Worm (Caenorhabditis elegans): ENCODE data around the gene Y39H10A.1.

Y39H10A.1 gene

DNA sequence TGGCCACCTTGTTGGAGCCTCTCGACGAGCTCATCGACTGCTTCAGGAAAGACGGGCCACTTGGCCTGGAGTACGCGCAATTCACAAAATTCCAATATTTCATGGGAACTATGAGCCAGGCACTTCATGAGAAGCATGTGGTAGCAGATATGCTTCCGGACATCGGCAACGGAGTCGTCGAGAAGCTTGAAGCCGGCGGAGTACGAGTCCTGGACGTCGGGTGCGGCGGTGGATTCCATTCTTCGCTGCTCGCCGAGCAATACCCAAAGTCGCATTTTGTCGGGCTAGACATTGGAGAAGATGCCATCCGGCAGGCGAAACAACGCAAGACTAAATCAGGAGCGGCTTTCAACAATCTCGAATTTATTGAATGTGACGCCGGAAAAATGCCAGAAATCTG, 6.6 kb downstream of the Y39H10A.1 start:
- TF ChIP-seq Y53G8AR.9 (GFP tag; conservative IDR thresholded peaks at IDR 0.05), result 0 out of 2 replicates have a peak, but pooled peaks have one; percentile 20
- peak; percentile 80 for TF ChIP-seq zfh-2 (GFP tag; conservative IDR thresholded peaks at IDR 0.05)
- no peak for TF ChIP-seq somi-1 (GFP tag; optimal IDR thresholded peaks at IDR 0.05)

DNA sequence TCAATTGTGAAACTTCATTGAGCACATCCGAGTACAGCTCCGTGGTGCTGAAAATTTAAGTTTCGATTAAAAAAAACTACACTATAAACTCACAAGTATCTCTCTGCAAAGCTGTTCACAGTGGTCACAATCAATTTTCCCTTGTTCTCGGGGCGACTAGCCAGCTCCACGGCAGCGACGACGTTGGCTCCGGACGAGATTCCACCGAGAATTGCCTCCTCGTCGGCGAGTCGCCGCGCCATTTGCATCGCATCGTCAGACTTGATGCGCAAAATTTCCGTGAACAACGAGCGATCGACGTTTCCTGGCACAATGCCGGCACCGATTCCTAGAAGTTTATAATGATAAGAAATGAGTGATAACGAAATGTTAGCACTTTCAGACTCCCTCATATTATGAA, 7.6 kb downstream of the Y39H10A.1 start:
- TF ChIP-seq Y95B8A.8 (GFP tag; IDR thresholded peaks at IDR 0.05), result no peak
- no peak for TF ChIP-seq egl-18 (GFP tag; IDR thresholded peaks at IDR 0.05)
- no peak for TF ChIP-seq tbp1 (GFP tag; optimal IDR thresholded peaks at IDR 0.05)
- peak; percentile 19; the same call in 1 of the 2 replicates for TF ChIP-seq egrh-3 (GFP tag; IDR thresholded peaks at IDR 0.05)
- no peak for TF ChIP-seq ceh-27 (GFP tag; optimal IDR thresholded peaks at IDR 0.05)
- TF ChIP-seq egl-44 (GFP tag; IDR thresholded peaks at IDR 0.05), result 0 out of 2 replicates have a peak, but pooled peaks have one; percentile 10
- TF ChIP-seq cebp-2 (GFP tag; IDR thresholded peaks at IDR 0.05), result 0 out of 2 replicates have a peak, but pooled peaks have one; percentile 18
- no peak for TF ChIP-seq hsf-1 (GFP tag; IDR thresholded peaks at IDR 0.05)
- peak; percentile 47 for TF ChIP-seq nhr-80 (tag; optimal IDR thresholded peaks at IDR 0.05)
- no peak for TF ChIP-seq mxl-1 (tag; optimal IDR thresholded peaks at IDR 0.05)
- no peak for TF ChIP-seq C17E4.6 (GFP tag; IDR thresholded peaks at IDR 0.05)
- peak; percentile 20; the same call in 1 of the 2 replicates for TF ChIP-seq dox-1 (GFP tag; IDR thresholded peaks at IDR 0.05)
- TF ChIP-seq unc-62 (GFP tag; optimal IDR thresholded peaks at IDR 0.05), result no peak
- peak; percentile 69 for TF ChIP-seq zfh-2 (GFP tag; conservative IDR thresholded peaks at IDR 0.05)
- no peak for TF ChIP-seq F37B4.10 (GFP tag; IDR thresholded peaks at IDR 0.05)

DNA sequence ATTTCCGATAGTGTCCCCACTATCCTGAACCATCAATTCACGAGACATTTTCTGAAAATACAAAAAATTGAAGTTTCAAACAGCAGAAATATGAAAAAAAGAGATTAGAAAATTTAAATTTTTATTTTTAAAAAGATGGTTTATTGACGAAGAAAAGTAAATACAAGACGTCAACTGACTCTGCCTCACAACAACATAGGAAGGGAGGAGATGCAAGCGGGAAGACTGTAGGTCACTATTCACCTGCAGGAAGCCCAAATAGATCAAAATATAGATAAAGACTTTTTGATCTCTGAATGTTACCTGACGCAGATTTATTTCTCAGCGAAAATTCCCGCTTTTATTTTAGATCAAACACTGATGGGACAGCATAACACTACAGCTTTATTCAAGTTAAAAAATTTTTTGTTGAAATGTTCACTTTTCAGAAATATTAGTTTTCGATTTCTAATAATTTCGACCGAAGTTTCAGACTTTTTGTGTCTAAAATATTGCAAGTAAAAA, 9.1 kb downstream of the Y39H10A.1 start, which contains the start of gene cysl-3:
cysl-3 (minus strand) TSS at position 51 of the 504 bp plus-strand sequence.
- peak; percentile 65 for TF ChIP-seq madf-8 (GFP tag; conservative IDR thresholded peaks at IDR 0.05)
- TF ChIP-seq ztf-26 (tag; optimal IDR thresholded peaks at IDR 0.05), result no peak
- peak; percentile 62 for TF ChIP-seq efl-1 (GFP tag; optimal IDR thresholded peaks at IDR 0.05)
- no peak for TF ChIP-seq dpl-1 (GFP tag; optimal IDR thresholded peaks at IDR 0.05)
- TF ChIP-seq nfya-2 (GFP tag; IDR thresholded peaks at IDR 0.05), result no peak
- no peak for TF ChIP-seq C17E4.6 (GFP tag; IDR thresholded peaks at IDR 0.05)
- peak; percentile 85 for TF ChIP-seq madf-6 (GFP tag; IDR thresholded peaks at IDR 0.05)
- TF ChIP-seq Y53G8AR.9 (GFP tag; conservative IDR thresholded peaks at IDR 0.05), result 0 out of 2 replicates have a peak, but pooled peaks have one; percentile 18

DNA sequence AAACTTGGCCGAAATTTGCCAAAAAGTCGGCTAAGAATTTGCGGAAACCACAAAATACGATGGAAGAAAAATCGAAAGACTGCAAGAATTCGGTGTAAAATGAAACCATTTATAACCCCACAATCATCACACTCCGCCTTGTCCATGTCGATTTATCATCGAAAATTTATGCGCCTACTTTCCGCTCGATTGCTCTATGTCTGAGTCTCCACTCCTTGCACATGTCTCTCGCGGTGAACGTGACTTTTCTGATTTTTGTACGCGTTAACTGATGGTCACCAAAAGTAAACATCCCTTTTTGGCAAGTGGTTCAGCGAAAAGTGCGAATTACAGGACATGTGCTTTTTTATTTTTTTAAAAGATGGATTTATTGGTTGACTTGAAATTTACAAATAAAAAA, 9.9 kb downstream of the Y39H10A.1 start:
- no peak for TF ChIP-seq ztf-6 (GFP tag; IDR thresholded peaks at IDR 0.05)
- 0 out of 2 replicates have a peak, but pooled peaks have one; percentile 41 for TF ChIP-seq ekl-4 (GFP tag; IDR thresholded peaks at IDR 0.05)
- TF ChIP-seq cebp-1 (GFP tag; IDR thresholded peaks at IDR 0.05), result no peak
- TF ChIP-seq cebp-1 (tag; optimal IDR thresholded peaks at IDR 0.05), result peak; percentile 27
- no peak for TF ChIP-seq ZK185.1 (tag; optimal IDR thresholded peaks at IDR 0.05; ENCODE audit: poor library complexity, severe bottlenecking)
- TF ChIP-seq atf-7 (tag; optimal IDR thresholded peaks at IDR 0.05), result no peak
- no peak for TF ChIP-seq let-607 (tag; optimal IDR thresholded peaks at IDR 0.05)
- TF ChIP-seq ztf-22 (GFP tag; optimal IDR thresholded peaks at IDR 0.05), result peak; percentile 24
- TF ChIP-seq nhr-80 (tag; optimal IDR thresholded peaks at IDR 0.05), result peak; percentile 74
- TF ChIP-seq unc-130 (GFP tag; optimal IDR thresholded peaks at IDR 0.05), result no peak
- peak; percentile 53; the same call in 1 of the 2 replicates for TF ChIP-seq hmg-1.2 (GFP tag; IDR thresholded peaks at IDR 0.05)

Measured in whole organism, young adult.